Fruit fly (Drosophila melanogaster): ENCODE results near the gene Karl.

Gene Karl

DNA sequence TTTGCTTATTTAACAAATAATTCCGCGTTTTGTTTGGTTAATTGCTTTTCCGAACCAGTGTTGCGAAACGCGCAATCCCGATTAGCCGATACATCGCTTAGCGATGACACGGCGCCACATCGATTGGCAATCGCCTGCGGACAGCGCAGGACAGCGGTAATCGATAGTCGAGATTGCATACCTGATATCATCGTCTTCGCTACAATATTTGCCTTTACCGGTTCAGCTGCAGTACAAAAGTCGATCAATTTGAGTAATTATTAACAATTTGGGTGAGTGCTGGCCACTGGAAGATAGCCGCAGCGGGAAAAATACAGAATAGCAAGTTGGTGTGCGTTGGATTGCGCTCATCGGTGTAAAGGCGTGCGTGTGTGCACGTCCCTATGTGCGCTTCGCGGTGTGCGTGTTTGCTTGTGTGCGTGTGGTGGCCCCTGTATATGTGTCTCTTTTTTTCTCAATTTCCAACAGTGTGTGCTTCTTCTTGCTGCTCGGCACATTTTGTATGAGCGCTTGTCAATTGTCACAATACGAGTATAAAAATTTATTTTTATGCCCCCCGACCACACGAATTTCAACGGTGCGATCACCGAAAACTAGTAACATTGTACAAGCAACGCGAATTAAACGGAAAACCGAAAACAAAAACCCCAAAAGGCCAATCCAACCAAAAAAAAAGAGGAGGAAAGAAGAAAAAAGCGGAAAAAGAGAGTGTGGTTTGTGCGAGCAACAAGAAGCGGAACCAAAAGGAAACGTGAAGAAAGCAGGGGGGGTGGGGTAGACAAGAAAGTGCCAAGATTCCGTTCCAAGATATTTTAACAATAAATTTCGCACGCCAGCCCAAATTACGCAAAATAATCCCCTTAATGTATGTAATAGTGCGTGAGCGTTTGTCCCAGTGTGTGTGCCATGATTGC lies 5.5 kb downstream of the Karl start, which contains the start of gene CkIIbeta (continued):
- no peak for TF ChIP-seq CG7745 (tag; optimal IDR thresholded peaks at IDR 0.05)
- peak; percentile 36; the same call in 1 of the 2 replicates for TF ChIP-seq CG32532 (GFP tag; IDR thresholded peaks at IDR 0.05)
- TF ChIP-seq CG4707 (GFP tag; optimal IDR thresholded peaks at IDR 0.05), result no peak
- no peak for TF ChIP-seq Oaz (GFP tag; IDR thresholded peaks at IDR 0.05)
- no peak for TF ChIP-seq pfk (GFP tag; optimal IDR thresholded peaks at IDR 0.05)
- no peak for TF ChIP-seq psq (GFP tag; optimal IDR thresholded peaks at IDR 0.05)
- peak; percentile 41 for TF ChIP-seq sug (tag; optimal IDR thresholded peaks at IDR 0.05)
- TF ChIP-seq CG16779 (GFP tag; IDR thresholded peaks at IDR 0.05), result no peak
- TF ChIP-seq corto (GFP tag; optimal IDR thresholded peaks at IDR 0.05), result no peak
- TF ChIP-seq sens-2 (GFP tag; IDR thresholded peaks at IDR 0.05), result no peak
- TF ChIP-seq Dip2 (GFP tag; IDR thresholded peaks at IDR 0.05), result no peak
- peak; percentile 88 for TF ChIP-seq stwl (tag; optimal IDR thresholded peaks at IDR 0.05)
- peak; percentile 92 for TF ChIP-seq pzg (GFP tag; optimal IDR thresholded peaks at IDR 0.05)
- peak; percentile 17 for TF ChIP-seq HmgZ (tag; optimal IDR thresholded peaks at IDR 0.05)
- TF ChIP-seq cad (GFP tag; optimal IDR thresholded peaks at IDR 0.05), result no peak
- no peak for TF ChIP-seq CG6683 (GFP tag; optimal IDR thresholded peaks at IDR 0.05)
- no peak for TF ChIP-seq CG10209 (GFP tag; optimal IDR thresholded peaks at IDR 0.05)
- no peak for TF ChIP-seq CG1647 (GFP tag; optimal IDR thresholded peaks at IDR 0.05)
- no peak for TF ChIP-seq dmrt99B (tag; optimal IDR thresholded peaks at IDR 0.05)
- TF ChIP-seq chm (GFP tag; IDR thresholded peaks at IDR 0.05), result no peak
- no peak for TF ChIP-seq aop (GFP tag; IDR thresholded peaks at IDR 0.05)
- TF ChIP-seq CG8281 (tag; optimal IDR thresholded peaks at IDR 0.05), result no peak
- TF ChIP-seq fu2 (GFP tag; optimal IDR thresholded peaks at IDR 0.05), result peak; percentile 62
- TF ChIP-seq CG42726 (GFP tag; IDR thresholded peaks at IDR 0.05; ENCODE audit: partially characterized antibody), result peak; percentile 97
- no peak for TF ChIP-seq cato (GFP tag; optimal IDR thresholded peaks at IDR 0.05; ENCODE audit: borderline replicate concordance)
- TF ChIP-seq Fer1 (GFP tag; optimal IDR thresholded peaks at IDR 0.05), result peak; percentile 18
- no peak for TF ChIP-seq CrebB (tag; optimal IDR thresholded peaks at IDR 0.05)
- no peak for TF ChIP-seq CG1529 (GFP tag; optimal IDR thresholded peaks at IDR 0.05)
- peak; percentile 81 for TF ChIP-seq CG1603 (tag; optimal IDR thresholded peaks at IDR 0.05)
- TF ChIP-seq fd102C (GFP tag; optimal IDR thresholded peaks at IDR 0.05), result no peak
- TF ChIP-seq CG2678 (tag; optimal IDR thresholded peaks at IDR 0.05), result peak; percentile 4
- TF ChIP-seq CG10274 (GFP tag; optimal IDR thresholded peaks at IDR 0.05), result no peak
- TF ChIP-seq Taf1 (GFP tag; IDR thresholded peaks at IDR 0.05), result no peak
- TF ChIP-seq CG10543 (GFP tag; optimal IDR thresholded peaks at IDR 0.05), result peak; percentile 8
- TF ChIP-seq repo (GFP tag; optimal IDR thresholded peaks at IDR 0.05), result peak; percentile 38
- peak; percentile 85; the same call in 2 of the 4 replicates for TF ChIP-seq chinmo (GFP tag; IDR thresholded peaks at IDR 0.05; ENCODE audit: partially characterized antibody)
- TF ChIP-seq Xrp1 (GFP tag; IDR thresholded peaks at IDR 0.05), result peak; percentile 37; the same call in 1 of the 2 replicates
- no peak for TF ChIP-seq Kr (GFP tag; optimal IDR thresholded peaks at IDR 0.05)
- TF ChIP-seq B-H1 (GFP tag; IDR thresholded peaks at IDR 0.05), result no peak
- TF ChIP-seq cg (GFP tag; optimal IDR thresholded peaks at IDR 0.05), result peak; percentile 92
- TF ChIP-seq tin (GFP tag; optimal IDR thresholded peaks at IDR 0.05), result peak; percentile 61
- TF ChIP-seq Fer2 (tag; optimal IDR thresholded peaks at IDR 0.05), result no peak
- no peak for TF ChIP-seq D19A (tag; optimal IDR thresholded peaks at IDR 0.05)
- TF ChIP-seq Adf1 (GFP tag; IDR thresholded peaks at IDR 0.05), result 0 out of 2 replicates have a peak, but pooled peaks have one; percentile 10
- TF ChIP-seq Bgb (GFP tag; IDR thresholded peaks at IDR 0.05; ENCODE audit: partially characterized antibody), result peak; percentile 96
- no peak for TF ChIP-seq fd64A (GFP tag; optimal IDR thresholded peaks at IDR 0.05)
- TF ChIP-seq mirr (GFP tag; optimal IDR thresholded peaks at IDR 0.05), result no peak
- TF ChIP-seq YL-1 (GFP tag; optimal IDR thresholded peaks at IDR 0.05), result peak; percentile 67
